Fruit fly (Drosophila melanogaster): ENCODE results near the gene RhoGAP71E.
A peak's percentile ranks its signal among the peaks of the same experiment; 100 is the strongest.

The RhoGAP71E gene

dm6 chr3L:15563058-15563850 is 25.4 kb upstream of the RhoGAP71E start, which contains the start of the genes CG7739 and SCCRO (continued):
- TF ChIP-seq Lpt (GFP tag; optimal IDR thresholded peaks at IDR 0.05) = no peak
- TF ChIP-seq tap (tag; optimal IDR thresholded peaks at IDR 0.05) = peak; percentile 57
- TF ChIP-seq GATAe (GFP tag; conservative IDR thresholded peaks at IDR 0.05) = 0 out of 2 replicates have a peak, but pooled peaks have one; percentile 10
- peak; percentile 3 for TF ChIP-seq CG34376 (GFP tag; optimal IDR thresholded peaks at IDR 0.05)
- no peak for TF ChIP-seq wek (GFP tag; optimal IDR thresholded peaks at IDR 0.05)
- TF ChIP-seq sim (GFP tag; IDR thresholded peaks at IDR 0.05) = no peak
- peak; percentile 56; the same call in 1 of the 2 replicates for TF ChIP-seq CG11247 (GFP tag; IDR thresholded peaks at IDR 0.05)
- peak; percentile 78 for TF ChIP-seq CG2712 (tag; optimal IDR thresholded peaks at IDR 0.05)
- TF ChIP-seq CG8089 (GFP tag; optimal IDR thresholded peaks at IDR 0.05) = no peak
- TF ChIP-seq Sin3A (optimal IDR thresholded peaks at IDR 0.05) = peak; percentile 66
- TF ChIP-seq CG15011 (GFP tag; optimal IDR thresholded peaks at IDR 0.05) = no peak
- TF ChIP-seq CG5245 (GFP tag; optimal IDR thresholded peaks at IDR 0.05) = peak; percentile 44
- peak; percentile 0 for TF ChIP-seq CG4328 (GFP tag; optimal IDR thresholded peaks at IDR 0.05)
- TF ChIP-seq CG2889 (GFP tag; IDR thresholded peaks at IDR 0.05) = peak; percentile 56; the same call in 1 of the 3 replicates
- peak; percentile 51; the same call in 1 of the 3 replicates for TF ChIP-seq B-H1 (GFP tag; IDR thresholded peaks at IDR 0.05)
- peak; percentile 70 for TF ChIP-seq phol (tag; optimal IDR thresholded peaks at IDR 0.05)
- no peak for TF ChIP-seq BtbVII (GFP tag; optimal IDR thresholded peaks at IDR 0.05)
- TF ChIP-seq ham (GFP tag; IDR thresholded peaks at IDR 0.05) = peak; percentile 8; the same call in 1 of the 2 replicates
- no peak for TF ChIP-seq pfk (GFP tag; optimal IDR thresholded peaks at IDR 0.05)
- TF ChIP-seq CG16863 (GFP tag; optimal IDR thresholded peaks at IDR 0.05) = no peak
- TF ChIP-seq CG18262 (tag; optimal IDR thresholded peaks at IDR 0.05) = peak; percentile 70
- TF ChIP-seq gce (GFP tag; IDR thresholded peaks at IDR 0.05) = no peak
- TF ChIP-seq Dip2 (GFP tag; IDR thresholded peaks at IDR 0.05) = no peak
- peak; percentile 58 for TF ChIP-seq CG8388 (GFP tag; optimal IDR thresholded peaks at IDR 0.05)
- no peak for TF ChIP-seq mld (GFP tag; IDR thresholded peaks at IDR 0.05; ENCODE audit: partially characterized antibody)
- no peak for TF ChIP-seq Bteb2 (GFP tag; optimal IDR thresholded peaks at IDR 0.05)
- 0 out of 3 replicates have a peak, but pooled peaks have one; percentile 34 for TF ChIP-seq CG14860 (GFP tag; IDR thresholded peaks at IDR 0.05; ENCODE audit: partially characterized antibody)
- no peak for TF ChIP-seq so (GFP tag; IDR thresholded peaks at IDR 0.05)
- no peak; the same call in 2 of the 3 replicates for TF ChIP-seq CG11560 (tag; IDR thresholded peaks at IDR 0.05)
- TF ChIP-seq tin (GFP tag; optimal IDR thresholded peaks at IDR 0.05) = peak; percentile 65
- TF ChIP-seq Dek (tag; optimal IDR thresholded peaks at IDR 0.05) = peak; percentile 78
- TF ChIP-seq CG8924 (tag; optimal IDR thresholded peaks at IDR 0.05) = peak; percentile 70
- no peak for TF ChIP-seq ewg (GFP tag; optimal IDR thresholded peaks at IDR 0.05)
- peak; percentile 33 for TF ChIP-seq fd96Cb (tag; optimal IDR thresholded peaks at IDR 0.05)
- TF ChIP-seq hkb (optimal IDR thresholded peaks at IDR 0.05) = no peak
- TF ChIP-seq hkb (GFP tag; IDR thresholded peaks at IDR 0.05) = no peak
- TF ChIP-seq hb (GFP tag; IDR thresholded peaks at IDR 0.05; ENCODE audit: partially characterized antibody) = no peak
- no peak for TF ChIP-seq peb (GFP tag; IDR thresholded peaks at IDR 0.05)
- TF ChIP-seq Xrp1 (GFP tag; IDR thresholded peaks at IDR 0.05) = peak; percentile 81
- TF ChIP-seq CG16813 (GFP tag; IDR thresholded peaks at IDR 0.05; ENCODE audit: partially characterized antibody) = peak; percentile 47; the same call in 2 of the 3 replicates
- TF ChIP-seq h (optimal IDR thresholded peaks at IDR 0.05) = no peak
- TF ChIP-seq Dp (GFP tag; optimal IDR thresholded peaks at IDR 0.05) = peak; percentile 17
- no peak for TF ChIP-seq Usf (GFP tag; optimal IDR thresholded peaks at IDR 0.05)
- peak; percentile 72; the same call in 2 of the 3 replicates for TF ChIP-seq Dbx (GFP tag; IDR thresholded peaks at IDR 0.05)
- peak; percentile 35; the same call in 1 of the 2 replicates for TF ChIP-seq esg (GFP tag; conservative IDR thresholded peaks at IDR 0.05)
- TF ChIP-seq D19B (GFP tag; optimal IDR thresholded peaks at IDR 0.05) = no peak
- TF ChIP-seq ERR (GFP tag; optimal IDR thresholded peaks at IDR 0.05) = no peak
- peak; percentile 56 for TF ChIP-seq Fer2 (tag; optimal IDR thresholded peaks at IDR 0.05)
- peak; percentile 42 for TF ChIP-seq CG17385 (GFP tag; optimal IDR thresholded peaks at IDR 0.05)
- no peak for TF ChIP-seq eve (GFP tag; optimal IDR thresholded peaks at IDR 0.05)

Data from whole organism, embryonic.